Worm (Caenorhabditis elegans): ENCODE measurements around the gene T24B8.4.

Gene T24B8.4

ce11 chrII:9062261-9062948 is 8.2 kb downstream of the T24B8.4 start:
- TF ChIP-seq nhr-21 (tag; optimal IDR thresholded peaks at IDR 0.05) = no peak
- no peak for TF ChIP-seq aly-2 (tag; optimal IDR thresholded peaks at IDR 0.05)
- TF ChIP-seq nhr-25 (tag; optimal IDR thresholded peaks at IDR 0.05) = peak; percentile 40
- no peak for TF ChIP-seq sem-4 (tag; optimal IDR thresholded peaks at IDR 0.05)
- TF ChIP-seq unc-55 (GFP tag; optimal IDR thresholded peaks at IDR 0.05) = peak; percentile 8

- TF ChIP-seq skn-1 (tag; optimal IDR thresholded peaks at IDR 0.05) = no peak
- TF ChIP-seq R02D3.7 (tag; optimal IDR thresholded peaks at IDR 0.05) = no peak
- peak; percentile 71 for TF ChIP-seq ztf-4 (tag; optimal IDR thresholded peaks at IDR 0.05)
- no peak for TF ChIP-seq nhr-23 (tag; optimal IDR thresholded peaks at IDR 0.05)
- peak; percentile 62 for TF ChIP-seq fos-1 (tag; optimal IDR thresholded peaks at IDR 0.05)
- TF ChIP-seq dmd-4 (tag; optimal IDR thresholded peaks at IDR 0.05) = no peak
- TF ChIP-seq alr-1 (tag; optimal IDR thresholded peaks at IDR 0.05) = no peak
- TF ChIP-seq sma-3 (GFP tag; optimal IDR thresholded peaks at IDR 0.05) = peak; percentile 40
- TF ChIP-seq nhr-10 (tag; optimal IDR thresholded peaks at IDR 0.05) = no peak
- TF ChIP-seq mbf-1 (tag; optimal IDR thresholded peaks at IDR 0.05) = no peak
- no peak for TF ChIP-seq nhr-11 (tag; optimal IDR thresholded peaks at IDR 0.05)
- TF ChIP-seq aly-2 (tag; optimal IDR thresholded peaks at IDR 0.05) = no peak
- TF ChIP-seq lsy-2 (tag; optimal IDR thresholded peaks at IDR 0.05) = peak; percentile 43 to 84
- TF ChIP-seq ZK546.5 (tag; optimal IDR thresholded peaks at IDR 0.05) = no peak
- no peak for TF ChIP-seq nhr-21 (tag; optimal IDR thresholded peaks at IDR 0.05)
- no peak for TF ChIP-seq snpc-4 (tag; optimal IDR thresholded peaks at IDR 0.05)
- no peak for TF ChIP-seq ztf-11 (tag; optimal IDR thresholded peaks at IDR 0.05)
- TF ChIP-seq nhr-77 (tag; optimal IDR thresholded peaks at IDR 0.05) = no peak
- peak; percentile 19 to 52 for TF ChIP-seq mdl-1 (tag; optimal IDR thresholded peaks at IDR 0.05)
- no peak for TF ChIP-seq peb-1 (tag; optimal IDR thresholded peaks at IDR 0.05)
- TF ChIP-seq sma-9 (GFP tag; optimal IDR thresholded peaks at IDR 0.05) = peak; percentile 63
- no peak for TF ChIP-seq sma-9 (tag; optimal IDR thresholded peaks at IDR 0.05)
- peak; percentile 40 for TF ChIP-seq sem-4 (tag; optimal IDR thresholded peaks at IDR 0.05)
- peak; percentile 40 for TF ChIP-seq mab-5 (tag; optimal IDR thresholded peaks at IDR 0.05)
- TF ChIP-seq crh-2 (tag; optimal IDR thresholded peaks at IDR 0.05) = peak; percentile 61
- no peak for TF ChIP-seq ztf-1 (GFP tag; conservative IDR thresholded peaks at IDR 0.05)
- TF ChIP-seq C34F6.9 (tag; optimal IDR thresholded peaks at IDR 0.05) = peak; percentile 80
- peak; percentile 71 for TF ChIP-seq lin-11 (tag; optimal IDR thresholded peaks at IDR 0.05)
- no peak for TF ChIP-seq nhr-6 (tag; optimal IDR thresholded peaks at IDR 0.05)
- TF ChIP-seq nhr-25 (tag; optimal IDR thresholded peaks at IDR 0.05) = peak; percentile 30
- peak; percentile 54 for TF ChIP-seq egl-27 (tag; optimal IDR thresholded peaks at IDR 0.05)
- peak; percentile 32 for TF ChIP-seq lin-13 (GFP tag; optimal IDR thresholded peaks at IDR 0.05)
- peak; percentile 32 for TF ChIP-seq ama-1 (optimal IDR thresholded peaks at IDR 0.05)
- peak; percentile 24 for TF ChIP-seq ceh-16 (tag; optimal IDR thresholded peaks at IDR 0.05)
- TF ChIP-seq elt-1 (tag; optimal IDR thresholded peaks at IDR 0.05) = no peak
- TF ChIP-seq unc-62 (GFP tag; optimal IDR thresholded peaks at IDR 0.05) = no peak
- TF ChIP-seq unc-55 (GFP tag; optimal IDR thresholded peaks at IDR 0.05) = peak; percentile 81
- TF ChIP-seq F13H6.1 (tag; optimal IDR thresholded peaks at IDR 0.05) = peak; percentile 84
- peak; percentile 95 for TF ChIP-seq nhr-129 (tag; optimal IDR thresholded peaks at IDR 0.05)
- TF ChIP-seq zag-1 (tag; optimal IDR thresholded peaks at IDR 0.05) = peak; percentile 79
- peak; percentile 40 for TF ChIP-seq gmeb-1 (tag; optimal IDR thresholded peaks at IDR 0.05)
Measured at ce11 chrII:9061557-9062183, 9.0 kb downstream of the T24B8.4 start.

- TF ChIP-seq mbf-1 (tag; optimal IDR thresholded peaks at IDR 0.05) (no peak), ama-1 (optimal IDR thresholded peaks at IDR 0.05) (peak; percentile 21), nhr-6 (tag; optimal IDR thresholded peaks at IDR 0.05) (peak; percentile 20), gmeb-1 (tag; optimal IDR thresholded peaks at IDR 0.05) (peak; percentile 4), sma-9 (GFP tag; optimal IDR thresholded peaks at IDR 0.05) (peak; percentile 51), sma-9 (tag; optimal IDR thresholded peaks at IDR 0.05) (no peak), ZK546.5 (tag; optimal IDR thresholded peaks at IDR 0.05) (no peak), ceh-16 (tag; optimal IDR thresholded peaks at IDR 0.05) (no peak), egl-27 (tag; optimal IDR thresholded peaks at IDR 0.05) (no peak), nhr-129 (tag; optimal IDR thresholded peaks at IDR 0.05) (peak; percentile 27), snpc-4 (tag; optimal IDR thresholded peaks at IDR 0.05) (no peak), sma-3 (GFP tag; optimal IDR thresholded peaks at IDR 0.05) (no peak), nhr-237 (tag; optimal IDR thresholded peaks at IDR 0.05) (no peak), lsy-2 (tag; optimal IDR thresholded peaks at IDR 0.05) (peak in 1 of 2 experiments; percentile 50)
Measured at ce11 chrII:9061099-9061498, 9.5 kb downstream of the T24B8.4 start, which contains the start of gene T24B8.3. Gene T24B8.3, minus strand, starts transcription at chrII:9061137.
